Fruit fly (Drosophila melanogaster) whole organism, embryonic: ENCODE results near the gene haf.

Source experiments
- Antp ChIP-seq: fragments of 200-800 bp; sonication (Bioruptor generic); optimal IDR thresholded peaks from 3 replicates; lab custom pipeline; 2016; ENCODE audit warnings: missing biosample characterization, missing genetic modification characterization
- Atf6 ChIP-seq: fragments of 200-800 bp; sonication (Bioruptor generic); IDR thresholded peaks from 2 replicates; pipeline ENCODE4 v1.3.6; 2022; ENCODE audit warnings: missing biosample characterization, missing genetic modification characterization
- C15 ChIP-seq: fragments of 200-800 bp; sonication (Bioruptor generic); IDR thresholded peaks from 3 replicates; pipeline ENCODE4 v1.3.6; 2022; ENCODE audit warnings: missing biosample characterization, missing genetic modification characterization
- CG10321 ChIP-seq: fragments of 200-800 bp; sonication (Bioruptor generic); IDR thresholded peaks from 2 replicates; pipeline ENCODE4 v1.3.6; 2022; ENCODE audit warnings: missing biosample characterization, missing genetic modification characterization
- CG10366 ChIP-seq: fragments of 200-800 bp; sonication (Bioruptor generic); IDR thresholded peaks from 2 replicates; pipeline ENCODE4 v1.3.6; 2022; ENCODE audit warnings: missing biosample characterization, missing genetic modification characterization
- CG10959 ChIP-seq: fragments of 200-800 bp; sonication (Bioruptor generic); IDR thresholded peaks from 2 replicates; pipeline ENCODE4 v1.3.6; 2022; ENCODE audit warnings: missing biosample characterization, missing genetic modification characterization
- CG12942 ChIP-seq: fragments of 200-800 bp; sonication (Bioruptor generic); optimal IDR thresholded peaks from 3 replicates; lab custom pipeline; 2016; ENCODE audit warnings: missing biosample characterization, missing genetic modification characterization
- CG14050 ChIP-seq: fragments of 200-800 bp; sonication (Bioruptor generic); IDR thresholded peaks from 3 replicates; pipeline ENCODE4 v1.3.6; 2022; ENCODE audit warnings: missing biosample characterization, missing genetic modification characterization
- CG17568 ChIP-seq: fragments of 200-800 bp; sonication (Bioruptor generic); optimal IDR thresholded peaks from 2 replicates; lab custom pipeline; 2018; ENCODE audit warnings: missing biosample characterization, mild to moderate bottlenecking, missing genetic modification characterization, moderate library complexity
- CG17612 ChIP-seq: fragments of 200-800 bp; sonication (Bioruptor generic); IDR thresholded peaks from 2 replicates; pipeline ENCODE4 v1.3.6; 2022; ENCODE audit warnings: missing biosample characterization, missing genetic modification characterization
- CG2875 ChIP-seq: fragments of 200-800 bp; sonication (Bioruptor generic); optimal IDR thresholded peaks from 2 replicates; lab custom pipeline; 2017; ENCODE audit warnings: missing biosample characterization, mild to moderate bottlenecking, missing genetic modification characterization, missing genetic modification reagents
- CG3065 ChIP-seq: fragments of 200-800 bp; sonication (Bioruptor generic); optimal IDR thresholded peaks from 2 replicates; lab custom pipeline; 2016; ENCODE audit warnings: missing biosample characterization, missing genetic modification characterization
- CG31224 ChIP-seq: fragments of 200-800 bp; sonication (Bioruptor generic); IDR thresholded peaks from 2 replicates; pipeline ENCODE4 v1.3.6; 2022; ENCODE audit warnings: missing biosample characterization, missing genetic modification characterization
- CG3281 ChIP-seq: fragments of 200-800 bp; sonication (Bioruptor generic); optimal IDR thresholded peaks from 3 replicates; lab custom pipeline; 2017; ENCODE audit warnings: missing biosample characterization, mild to moderate bottlenecking, missing genetic modification characterization
- CG3847 ChIP-seq: fragments of 200-800 bp; sonication (Bioruptor generic); IDR thresholded peaks from 2 replicates; pipeline ENCODE4 v1.3.6; 2022; ENCODE audit warnings: missing biosample characterization, missing genetic modification characterization
- CG4820 ChIP-seq: fragments of 200-800 bp; sonication (Bioruptor generic); optimal IDR thresholded peaks from 3 replicates; lab custom pipeline; 2016; ENCODE audit warnings: missing biosample characterization, missing genetic modification characterization
- CG6765 ChIP-seq: fragments of 200-800 bp; sonication (Bioruptor generic); optimal IDR thresholded peaks from 3 replicates; lab custom pipeline; 2017; ENCODE audit warnings: missing biosample characterization, mild to moderate bottlenecking, missing genetic modification characterization
- CG6854 ChIP-seq: fragments of 200-800 bp; sonication (Bioruptor generic); optimal IDR thresholded peaks from 3 replicates; lab custom pipeline; 2017; ENCODE audit warnings: missing biosample characterization, mild to moderate bottlenecking, missing genetic modification characterization
- CG9797 ChIP-seq: fragments of 200-800 bp; sonication (Bioruptor generic); optimal IDR thresholded peaks from 3 replicates; lab custom pipeline; 2018; ENCODE audit warnings: missing biosample characterization, mild to moderate bottlenecking, missing genetic modification characterization
- D ChIP-seq, 2 experiments: fragments of 200-800 bp in 1 of 2; fragments of >200 bp in 1 of 2; sonication (Bioruptor generic) in 1 of 2; optimal IDR thresholded peaks; 2 replicates in 1 of 2; 3 replicates in 1 of 2; lab custom pipeline; 2017; ENCODE audit warnings: mild to moderate bottlenecking in 1 of 2, missing biosample characterization in 1 of 2, missing genetic modification characterization in 1 of 2, missing genetic modification reagents in 1 of 2
- Dll ChIP-seq: fragments of 200-800 bp; sonication (Bioruptor generic); IDR thresholded peaks from 4 replicates; pipeline ENCODE4 v1.3.6; 2022; ENCODE audit warnings: missing biosample characterization, missing genetic modification characterization; ENCODE audit not compliant: partially characterized antibody
- Eip74EF ChIP-seq, 2 experiments: fragments of 200-800 bp in 1 of 2; fragments of >200 bp in 1 of 2; sonication (Bioruptor generic) in 1 of 2; optimal IDR thresholded peaks; 2 replicates each; lab custom pipeline; 2017 to 2019; ENCODE audit warnings: missing biosample characterization in 2 of 2, missing genetic modification characterization in 2 of 2, mild to moderate bottlenecking in 1 of 2, moderate library complexity in 1 of 2
- Gug ChIP-seq: fragments of 200-800 bp; sonication (Bioruptor generic); IDR thresholded peaks from 4 replicates; pipeline ENCODE4 v1.3.6; 2022; ENCODE audit warnings: missing biosample characterization, missing genetic modification characterization
- HLH4C ChIP-seq: fragments of 200-800 bp; sonication (Bioruptor generic); IDR thresholded peaks from 3 replicates; pipeline ENCODE4 v1.3.6; 2022; ENCODE audit warnings: missing biosample characterization, missing genetic modification characterization; ENCODE audit not compliant: partially characterized antibody
- Meics ChIP-seq: fragments of 200-800 bp; sonication (Bioruptor generic); optimal IDR thresholded peaks from 2 replicates; lab custom pipeline; 2017; ENCODE audit warnings: missing biosample characterization, mild to moderate bottlenecking, missing genetic modification characterization
- NfI ChIP-seq: fragments of 200-800 bp; sonication (Bioruptor generic); optimal IDR thresholded peaks from 3 replicates; lab custom pipeline; 2018; ENCODE audit warnings: missing biosample characterization, mild to moderate bottlenecking, missing genetic modification characterization, moderate library complexity
- Pdp1 ChIP-seq, 2 experiments: fragments of 200-800 bp; sonication (Bioruptor generic); optimal IDR thresholded peaks; 3 replicates each; lab custom pipeline; 2016; ENCODE audit warnings: missing biosample characterization in 2 of 2, missing genetic modification characterization in 2 of 2, mild to moderate bottlenecking in 1 of 2, moderate library complexity in 1 of 2
- Sox102F ChIP-seq: fragments of 200-800 bp; sonication (Bioruptor generic); optimal IDR thresholded peaks from 2 replicates; lab custom pipeline; 2018; ENCODE audit warnings: missing biosample characterization, mild to moderate bottlenecking, missing genetic modification characterization, moderate library complexity
- abd-A ChIP-seq: fragments of 200-800 bp; sonication (Bioruptor generic); optimal IDR thresholded peaks from 3 replicates; lab custom pipeline; 2019; ENCODE audit warnings: missing biosample characterization, mild to moderate bottlenecking, missing genetic modification characterization, moderate library complexity
- al ChIP-seq: fragments of 200-800 bp; sonication (Bioruptor generic); IDR thresholded peaks from 2 replicates; pipeline ENCODE4 v1.3.6; 2022; ENCODE audit warnings: missing biosample characterization, missing genetic modification characterization
- bsh ChIP-seq, 2 experiments: fragments of 200-800 bp; sonication (Bioruptor generic); optimal IDR thresholded peaks; 2 replicates each; lab custom pipeline; 2017 to 2018; ENCODE audit warnings: mild to moderate bottlenecking in 2 of 2, missing biosample characterization in 2 of 2, missing genetic modification characterization in 2 of 2, moderate library complexity in 1 of 2
- cato ChIP-seq: fragments of 200-800 bp; sonication (Bioruptor generic); optimal IDR thresholded peaks from 2 replicates; lab custom pipeline; 2016; ENCODE audit warnings: missing biosample characterization, missing genetic modification characterization, borderline replicate concordance
- croc ChIP-seq: fragments of 200-800 bp; sonication (Bioruptor generic); conservative IDR thresholded peaks from 3 replicates; pipeline ENCODE4 v1.3.6; 2022; ENCODE audit warnings: missing biosample characterization, missing genetic modification characterization
- dysf ChIP-seq: fragments of 200-800 bp; sonication (Bioruptor generic); IDR thresholded peaks from 3 replicates; pipeline ENCODE4 v1.3.6; 2022; ENCODE audit warnings: missing biosample characterization, missing genetic modification characterization
- fd3F ChIP-seq: fragments of 200-800 bp; sonication (Bioruptor generic); optimal IDR thresholded peaks from 2 replicates; lab custom pipeline; 2018; ENCODE audit warnings: missing biosample characterization, mild to moderate bottlenecking, missing genetic modification characterization, moderate library complexity
- gcm ChIP-seq: fragments of 200-800 bp; sonication (Bioruptor generic); optimal IDR thresholded peaks from 2 replicates; lab custom pipeline; 2019; ENCODE audit warnings: missing biosample characterization, mild to moderate bottlenecking, missing genetic modification characterization, moderate library complexity
- hb ChIP-seq: fragments of 200-800 bp; sonication (Bioruptor generic); IDR thresholded peaks from 3 replicates; pipeline ENCODE4 v1.3.6; 2022; ENCODE audit warnings: missing biosample characterization, missing genetic modification characterization; ENCODE audit not compliant: partially characterized antibody
- hbn ChIP-seq: fragments of 200-800 bp; sonication (Bioruptor generic); IDR thresholded peaks from 2 replicates; pipeline ENCODE4 v1.3.6; 2022; ENCODE audit warnings: missing biosample characterization, missing genetic modification characterization; ENCODE audit not compliant: partially characterized antibody
- jing ChIP-seq: fragments of 200-800 bp; sonication (Bioruptor generic); optimal IDR thresholded peaks from 2 replicates; lab custom pipeline; 2018; ENCODE audit warnings: missing biosample characterization, mild to moderate bottlenecking, missing genetic modification characterization
- klu ChIP-seq: fragments of 200-800 bp; sonication (Bioruptor generic); IDR thresholded peaks from 2 replicates; pipeline ENCODE4 v1.3.6; 2022; ENCODE audit warnings: missing biosample characterization, missing genetic modification characterization
- lab ChIP-seq: fragments of 200-800 bp; sonication (Bioruptor generic); optimal IDR thresholded peaks from 3 replicates; lab custom pipeline; 2017; ENCODE audit warnings: missing biosample characterization, missing genetic modification characterization, mild to moderate bottlenecking, moderate library complexity, missing genetic modification reagents
- mirr ChIP-seq: fragments of 200-800 bp; sonication (Bioruptor generic); optimal IDR thresholded peaks from 3 replicates; lab custom pipeline; 2018; ENCODE audit warnings: missing biosample characterization, mild to moderate bottlenecking, missing genetic modification characterization
- pita ChIP-seq: fragments of 200-800 bp; sonication (Bioruptor generic); optimal IDR thresholded peaks from 2 replicates; lab custom pipeline; 2017; ENCODE audit warnings: missing biosample characterization, mild to moderate bottlenecking, missing genetic modification characterization
- run ChIP-seq: fragments of 200-800 bp; sonication (Bioruptor generic); optimal IDR thresholded peaks from 3 replicates; lab custom pipeline; 2018; ENCODE audit warnings: missing biosample characterization, mild to moderate bottlenecking, missing genetic modification characterization
- seq ChIP-seq: fragments of 200-800 bp; sonication (Bioruptor generic); IDR thresholded peaks from 2 replicates; pipeline ENCODE4 v1.3.6; 2022; ENCODE audit warnings: missing biosample characterization, missing genetic modification characterization
- toy ChIP-seq: fragments of 200-800 bp; sonication (Bioruptor generic); IDR thresholded peaks from 2 replicates; pipeline ENCODE4 v1.3.6; 2022; ENCODE audit warnings: missing biosample characterization, missing genetic modification characterization
- ttk ChIP-seq: fragments of 200-800 bp; sonication (Bioruptor generic); IDR thresholded peaks from 2 replicates; pipeline ENCODE4 v2.1.2; 2022; ENCODE audit warnings: missing biosample characterization, missing genetic modification characterization
- unc-4 ChIP-seq: fragments of 200-800 bp; sonication (Bioruptor generic); IDR thresholded peaks from 2 replicates; pipeline ENCODE4 v1.3.6; 2022; ENCODE audit warnings: missing biosample characterization, missing genetic modification characterization; ENCODE audit not compliant: partially characterized antibody

haf gene

DNA sequence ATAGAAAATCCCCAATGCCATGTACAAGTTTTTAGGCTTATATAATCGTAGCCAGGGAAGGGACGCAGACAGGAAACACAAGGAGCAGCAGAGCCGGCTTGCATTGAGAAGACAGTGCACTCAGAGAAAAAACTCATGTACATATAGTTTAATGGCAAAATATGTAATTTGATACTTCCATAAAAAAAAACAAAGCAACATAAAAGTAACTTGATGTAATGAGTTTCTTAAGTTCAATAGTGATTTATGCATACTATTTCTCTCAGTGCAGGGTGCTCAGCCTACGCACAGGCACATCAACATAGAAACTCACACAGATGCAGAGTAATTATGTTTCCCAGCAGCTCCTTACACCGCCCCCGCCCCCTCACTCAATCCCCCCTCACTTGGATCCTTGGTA, 65.9 kb downstream of the haf start (continued):
- TF ChIP-seq Antp (GFP tag; lab: Kevin White, UChicago) (peak; percentile 63), cato (peak; percentile 1), toy (GFP tag; lab: Robert Waterston, UW) (no peak), fd3F (GFP tag; lab: Kevin White, UChicago) (peak; percentile 46), klu (0 out of 2 replicates have a peak, but pooled peaks have one; percentile 24), Dll (GFP tag; lab: Robert Waterston, UW) (no peak), bsh (GFP tag; optimal IDR thresholded peaks at IDR 0.05; lab: Kevin White, UChicago) (peak in 1 of 2 experiments; percentile 64), Gug (GFP tag; lab: Robert Waterston, UW) (peak; percentile 41; the same call in 2 of the 4 replicates), CG17612 (GFP tag; lab: Robert Waterston, UW) (no peak), pita (GFP tag; lab: Kevin White, UChicago) (no peak), CG17568 (GFP tag; lab: Kevin White, UChicago) (no peak), CG2875 (GFP tag; lab: Kevin White, UChicago) (peak; percentile 18), CG10366 (peak; percentile 72), CG3281 (GFP tag; lab: Kevin White, UChicago) (peak; percentile 61), dysf (GFP tag; lab: Robert Waterston, UW) (peak; percentile 79), CG6854 (GFP tag; lab: Kevin White, UChicago) (peak; percentile 70), Meics (GFP tag; lab: Kevin White, UChicago) (peak; percentile 77), abd-A (tag; lab: Kevin White, UChicago) (peak; percentile 4), HLH4C (GFP tag; lab: Robert Waterston, UW) (no peak), CG14050 (GFP tag; lab: Robert Waterston, UW) (peak; percentile 49; the same call in 2 of the 3 replicates), CG9797 (GFP tag; lab: Kevin White, UChicago) (no peak), croc (peak; percentile 22; the same call in 1 of the 3 replicates), Eip74EF (GFP tag; optimal IDR thresholded peaks at IDR 0.05; lab: Kevin White, UChicago) (peak in 1 of 2 experiments; percentile 35), CG10959 (GFP tag; lab: Robert Waterston, UW) (0 out of 2 replicates have a peak, but pooled peaks have one; percentile 19), CG4820 (GFP tag; lab: Kevin White, UChicago) (peak; percentile 51), Pdp1 (GFP tag; optimal IDR thresholded peaks at IDR 0.05; lab: Kevin White, UChicago) (peak; percentile 50 to 79), CG31224 (GFP tag; lab: Robert Waterston, UW) (peak; percentile 53), run (tag; lab: Kevin White, UChicago) (peak; percentile 40), D (optimal IDR thresholded peaks at IDR 0.05; lab: Kevin White, UChicago) (no peak), D (GFP tag; optimal IDR thresholded peaks at IDR 0.05; lab: Kevin White, UChicago) (peak; percentile 64), jing (peak; percentile 45), gcm (peak; percentile 26), hb (GFP tag; lab: Robert Waterston, UW) (no peak), CG3065 (GFP tag; lab: Kevin White, UChicago) (no peak), CG10321 (GFP tag; lab: Robert Waterston, UW) (no peak; the same call in 1 of the 2 replicates), Atf6 (GFP tag; lab: Robert Waterston, UW) (peak; percentile 52; the same call in 1 of the 2 replicates), al (GFP tag; lab: Robert Waterston, UW) (no peak), C15 (GFP tag; lab: Robert Waterston, UW) (peak; percentile 58; the same call in 1 of the 3 replicates), CG6765 (GFP tag; lab: Kevin White, UChicago) (peak; percentile 47), NfI (GFP tag; lab: Kevin White, UChicago) (peak; percentile 60), mirr (GFP tag; lab: Kevin White, UChicago) (no peak), lab (GFP tag; lab: Kevin White, UChicago) (peak; percentile 87), seq (peak; percentile 77), unc-4 (GFP tag; lab: Robert Waterston, UW) (no peak), hbn (GFP tag; lab: Robert Waterston, UW) (no peak), Sox102F (GFP tag; lab: Kevin White, UChicago) (peak; percentile 74), CG12942 (GFP tag; lab: Kevin White, UChicago) (peak; percentile 21), ttk (GFP tag; lab: Robert Waterston, UW) (peak; percentile 74), CG3847 (GFP tag; lab: Robert Waterston, UW) (peak; percentile 59; the same call in 1 of the 2 replicates)
